Worm (Caenorhabditis elegans) whole organism, early embryonic: ENCODE results near the gene R105.5.

ENCODE experiments used
- B0310.2 ChIP-seq: sonication (generic microtip); optimal IDR thresholded peaks from 2 replicates; lab custom pipeline; 2016; ENCODE audit warnings: mild to moderate bottlenecking, missing genetic modification characterization, missing compliant biosample characterization
- ama-1 ChIP-seq: fragments of 150-350 bp; optimal IDR thresholded peaks from 2 replicates; lab custom pipeline; 2014
- ets-7 ChIP-seq: sonication (generic microtip); optimal IDR thresholded peaks from 2 replicates; lab custom pipeline; 2016; ENCODE audit warnings: missing genotype, missing genetic modification characterization, missing compliant biosample characterization
- hmbx-1 ChIP-seq: sonication (generic microtip); optimal IDR thresholded peaks from 2 replicates; lab custom pipeline; 2016; ENCODE audit warnings: mild to moderate bottlenecking, missing genetic modification characterization, missing compliant biosample characterization
- hmg-4 ChIP-seq: fragments of 200-800 bp; sonication (Bioruptor generic); optimal IDR thresholded peaks from 2 replicates; lab custom pipeline; 2018; ENCODE audit warnings: mild to moderate bottlenecking, missing genetic modification characterization, missing compliant biosample characterization
- hnd-1 ChIP-seq: sonication (generic microtip); optimal IDR thresholded peaks from 2 replicates; lab custom pipeline; 2016; ENCODE audit warnings: missing genetic modification characterization, missing compliant biosample characterization
- sea-1 ChIP-seq: fragments of 200-800 bp; sonication (Bioruptor generic); conservative IDR thresholded peaks from 2 replicates; pipeline ENCODE4 v1.3.6; 2022; ENCODE audit warnings: missing genetic modification characterization, missing compliant biosample characterization
- tbx-11 ChIP-seq: fragments of 200-800 bp; sonication (Bioruptor generic); IDR thresholded peaks from 2 replicates; pipeline ENCODE4 v1.3.6; 2022; ENCODE audit warnings: missing genetic modification characterization, missing compliant biosample characterization
- tbx-37 ChIP-seq: fragments of 200-800 bp; sonication (Bioruptor generic); conservative IDR thresholded peaks from 2 replicates; pipeline ENCODE4 v1.3.6; 2022; ENCODE audit warnings: missing genetic modification reagents, missing genetic modification characterization, missing compliant biosample characterization
- tra-4 ChIP-seq: sonication (generic microtip); optimal IDR thresholded peaks from 2 replicates; lab custom pipeline; 2017; ENCODE audit warnings: missing genetic modification characterization, missing compliant biosample characterization

ce11 chrIV:4643577-4643976 is 7.5 kb downstream of the R105.5 start:
- TF ChIP-seq ets-7 (tag; lab: Kevin White, UChicago) (no peak), ama-1 (lab: Kevin White, UChicago) (no peak), tbx-37 (GFP tag; lab: Robert Waterston, UW) (no peak), hmbx-1 (tag; lab: Kevin White, UChicago) (no peak), sea-1 (GFP tag; lab: Robert Waterston, UW) (no peak), tbx-11 (GFP tag; lab: Robert Waterston, UW) (no peak), B0310.2 (tag; lab: Kevin White, UChicago) (no peak), tra-4 (tag; lab: Kevin White, UChicago) (no peak), hnd-1 (tag; lab: Kevin White, UChicago) (no peak), hmg-4 (GFP tag; lab: Kevin White, UChicago) (no peak)
